Worm (Caenorhabditis elegans): Measurements from ENCODE around the gene cec-3.

The cec-3 gene

ce11 chrII:7863480-7864125 lies 6.2 kb upstream of the cec-3 start:
- TF ChIP-seq ztf-11 (tag; optimal IDR thresholded peaks at IDR 0.05) (no peak), sptf-1 (tag; optimal IDR thresholded peaks at IDR 0.05) (peak; percentile 20), hlh-1 (tag; optimal IDR thresholded peaks at IDR 0.05) (no peak), tbx-8 (GFP tag; optimal IDR thresholded peaks at IDR 0.05) (no peak), unc-62 (GFP tag; optimal IDR thresholded peaks at IDR 0.05) (no peak), bed-3 (GFP tag; optimal IDR thresholded peaks at IDR 0.05) (no peak)

- TF ChIP-seq nhr-28 (tag; optimal IDR thresholded peaks at IDR 0.05) (no peak), drap-1 (GFP tag; optimal IDR thresholded peaks at IDR 0.05) (peak; percentile 4), hlh-1 (tag; optimal IDR thresholded peaks at IDR 0.05) (peak; percentile 22), zip-8 (tag; optimal IDR thresholded peaks at IDR 0.05) (no peak), blmp-1 (tag; optimal IDR thresholded peaks at IDR 0.05) (no peak), nhr-76 (tag; optimal IDR thresholded peaks at IDR 0.05) (no peak), unc-39 (tag; optimal IDR thresholded peaks at IDR 0.05) (no peak), mls-2 (tag; optimal IDR thresholded peaks at IDR 0.05) (peak; percentile 48), sem-2 (GFP tag; optimal IDR thresholded peaks at IDR 0.05) (no peak), ces-1 (GFP tag; optimal IDR thresholded peaks at IDR 0.05) (peak; percentile 45), cnd-1 (tag; optimal IDR thresholded peaks at IDR 0.05) (no peak), tbx-8 (GFP tag; optimal IDR thresholded peaks at IDR 0.05) (no peak), nhr-12 (tag; optimal IDR thresholded peaks at IDR 0.05) (no peak), mab-5 (tag; optimal IDR thresholded peaks at IDR 0.05) (no peak), ceh-43 (GFP tag; optimal IDR thresholded peaks at IDR 0.05) (no peak), ham-2 (GFP tag; optimal IDR thresholded peaks at IDR 0.05) (no peak), ztf-11 (tag; optimal IDR thresholded peaks at IDR 0.05) (no peak), lin-13 (tag; optimal IDR thresholded peaks at IDR 0.05) (peak; percentile 31), unc-62 (GFP tag; optimal IDR thresholded peaks at IDR 0.05) (peak; percentile 25), lsy-2 (tag; optimal IDR thresholded peaks at IDR 0.05) (peak; percentile 27), ceh-83 (GFP tag; optimal IDR thresholded peaks at IDR 0.05) (no peak), unc-120 (tag; optimal IDR thresholded peaks at IDR 0.05; ENCODE audit: poor library complexity, severe bottlenecking) (peak; percentile 44), nhr-237 (tag; optimal IDR thresholded peaks at IDR 0.05) (no peak), bed-3 (GFP tag; optimal IDR thresholded peaks at IDR 0.05) (no peak)
Measured at ce11 chrII:7860221-7860928, 3.0 kb upstream of the cec-3 start, which contains the start of gene lin-5. Gene lin-5, plus strand, starts transcription at chrII:7860574.

ce11 chrII:7858101-7858500 lies 701 bp upstream of the cec-3 start, which contains the start of gene sds-22:
Gene sds-22, plus strand, starts transcription at chrII:7858401.
- no peak for TF ChIP-seq unc-39 (tag; optimal IDR thresholded peaks at IDR 0.05)
- no peak for TF ChIP-seq elt-1 (tag; optimal IDR thresholded peaks at IDR 0.05; ENCODE audit: borderline replicate concordance, insufficient read depth)
- TF ChIP-seq snpc-4 (tag; optimal IDR thresholded peaks at IDR 0.05): no peak
- no peak for TF ChIP-seq ceh-39 (tag; optimal IDR thresholded peaks at IDR 0.05)
- TF ChIP-seq nhr-12 (tag; optimal IDR thresholded peaks at IDR 0.05): no peak
- no peak for TF ChIP-seq cnd-1 (tag; optimal IDR thresholded peaks at IDR 0.05)
- no peak for TF ChIP-seq ceh-43 (GFP tag; optimal IDR thresholded peaks at IDR 0.05)
- TF ChIP-seq ham-2 (GFP tag; optimal IDR thresholded peaks at IDR 0.05): no peak
- TF ChIP-seq sptf-1 (tag; optimal IDR thresholded peaks at IDR 0.05): no peak
- TF ChIP-seq unc-62 (GFP tag; optimal IDR thresholded peaks at IDR 0.05): no peak
- no peak for TF ChIP-seq bed-3 (GFP tag; optimal IDR thresholded peaks at IDR 0.05)
- TF ChIP-seq elt-3 (tag; optimal IDR thresholded peaks at IDR 0.05): no peak
- no peak for TF ChIP-seq mab-5 (tag; optimal IDR thresholded peaks at IDR 0.05)
- no peak for TF ChIP-seq unc-120 (tag; optimal IDR thresholded peaks at IDR 0.05; ENCODE audit: poor library complexity, severe bottlenecking)
- no peak for TF ChIP-seq mls-2 (tag; optimal IDR thresholded peaks at IDR 0.05)
- TF ChIP-seq hlh-1 (tag; optimal IDR thresholded peaks at IDR 0.05): no peak
- no peak for TF ChIP-seq blmp-1 (tag; optimal IDR thresholded peaks at IDR 0.05)
- no peak for TF ChIP-seq drap-1 (GFP tag; optimal IDR thresholded peaks at IDR 0.05)
- TF ChIP-seq lsy-2 (tag; optimal IDR thresholded peaks at IDR 0.05): no peak

- no peak for TF ChIP-seq nhr-12 (tag; optimal IDR thresholded peaks at IDR 0.05)
- no peak for TF ChIP-seq bed-3 (GFP tag; optimal IDR thresholded peaks at IDR 0.05)
- TF ChIP-seq elt-1 (tag; optimal IDR thresholded peaks at IDR 0.05; ENCODE audit: borderline replicate concordance, insufficient read depth): no peak
- TF ChIP-seq elt-3 (tag; optimal IDR thresholded peaks at IDR 0.05): no peak
- TF ChIP-seq nhr-28 (tag; optimal IDR thresholded peaks at IDR 0.05): no peak
- TF ChIP-seq unc-120 (tag; optimal IDR thresholded peaks at IDR 0.05; ENCODE audit: poor library complexity, severe bottlenecking): no peak
- TF ChIP-seq nhr-237 (tag; optimal IDR thresholded peaks at IDR 0.05): no peak
- TF ChIP-seq zip-8 (tag; optimal IDR thresholded peaks at IDR 0.05): no peak
- TF ChIP-seq lsy-2 (tag; optimal IDR thresholded peaks at IDR 0.05): no peak
- TF ChIP-seq tbx-8 (GFP tag; optimal IDR thresholded peaks at IDR 0.05): no peak
- TF ChIP-seq flh-1 (GFP tag; optimal IDR thresholded peaks at IDR 0.05): no peak
- no peak for TF ChIP-seq ceh-83 (GFP tag; optimal IDR thresholded peaks at IDR 0.05)
- no peak for TF ChIP-seq nhr-76 (tag; optimal IDR thresholded peaks at IDR 0.05)
Measured at ce11 chrII:7855619-7856018, 1.8 kb downstream of the cec-3 start, which contains the start of gene mdmh-35. Gene mdmh-35, minus strand, starts transcription at chrII:7855719.

Data from whole organism, mixed stage, embryonic.